Worm (Caenorhabditis elegans) whole organism, young adult: ENCODE measurements around the gene F46E10.2.

Experiments
- B0035.1 ChIP-seq: sonication (generic microtip); optimal IDR thresholded peaks from 2 replicates; lab custom pipeline; 2016; ENCODE audit warnings: missing genetic modification characterization, mild to moderate bottlenecking, missing compliant biosample characterization, missing genotype, missing genetic modification reagents
- B0261.1 ChIP-seq: sonication (generic microtip); optimal IDR thresholded peaks from 2 replicates; lab custom pipeline; 2016; ENCODE audit warnings: mild to moderate bottlenecking, missing genetic modification characterization, moderate library complexity, missing compliant biosample characterization
- B0336.3 ChIP-seq: fragments of 200-800 bp; sonication (Bioruptor generic); IDR thresholded peaks from 2 replicates; pipeline ENCODE4 v1.3.6; 2022; ENCODE audit warnings: missing genetic modification characterization, missing compliant biosample characterization
- F22D6.2 ChIP-seq: sonication (generic microtip); optimal IDR thresholded peaks from 2 replicates; lab custom pipeline; 2016; ENCODE audit warnings: mild to moderate bottlenecking, missing genetic modification characterization, missing compliant biosample characterization
- F23B12.7 ChIP-seq: sonication (generic microtip); optimal IDR thresholded peaks from 2 replicates; lab custom pipeline; 2017; ENCODE audit warnings: missing genetic modification characterization, mild to moderate bottlenecking, missing compliant biosample characterization, antibody characterized with exemption, moderate library complexity; ENCODE audit not compliant: insufficient read depth
- F33H1.4 ChIP-seq: fragments of 200-800 bp; sonication (Bioruptor generic); IDR thresholded peaks from 2 replicates; pipeline ENCODE4 v1.3.6; 2022; ENCODE audit warnings: missing genetic modification reagents, missing genetic modification characterization, missing compliant biosample characterization
- F39B2.1 ChIP-seq: fragments of 200-800 bp; sonication (Bioruptor generic); IDR thresholded peaks from 2 replicates; pipeline ENCODE4 v1.3.6; 2022; ENCODE audit warnings: missing genetic modification reagents, missing genetic modification characterization, missing compliant biosample characterization
- F52B5.7 ChIP-seq: sonication (generic microtip); optimal IDR thresholded peaks from 2 replicates; lab custom pipeline; 2016; ENCODE audit warnings: mild to moderate bottlenecking, missing genetic modification characterization, missing compliant biosample characterization
- T07F8.4 ChIP-seq: sonication (generic microtip); optimal IDR thresholded peaks from 2 replicates; lab custom pipeline; 2016; ENCODE audit warnings: mild to moderate bottlenecking, missing genetic modification characterization, moderate library complexity, missing compliant biosample characterization
- Y53F4B.3 ChIP-seq: fragments of 200-800 bp; sonication (Bioruptor generic); IDR thresholded peaks from 2 replicates; pipeline ENCODE4 v1.3.6; 2022; ENCODE audit warnings: missing genetic modification reagents, missing genetic modification characterization, missing compliant biosample characterization
- akir-1 ChIP-seq: fragments of 200-800 bp; sonication (Bioruptor generic); optimal IDR thresholded peaks from 2 replicates; lab custom pipeline; 2018; ENCODE audit warnings: mild to moderate bottlenecking, missing genetic modification characterization, moderate library complexity, missing compliant biosample characterization
- attf-3 ChIP-seq: fragments of 200-800 bp; sonication (Bioruptor generic); conservative IDR thresholded peaks from 2 replicates; pipeline ENCODE4 v1.3.6; 2022; ENCODE audit warnings: missing genetic modification reagents, missing genetic modification characterization, missing compliant biosample characterization
- attf-5 ChIP-seq: fragments of 200-800 bp; sonication (Bioruptor generic); optimal IDR thresholded peaks from 2 replicates; lab custom pipeline; 2018; ENCODE audit warnings: mild to moderate bottlenecking, missing genetic modification characterization, missing compliant biosample characterization
- attf-6 ChIP-seq: fragments of 200-800 bp; sonication (Bioruptor generic); IDR thresholded peaks from 2 replicates; pipeline ENCODE4 v1.3.6; 2022; ENCODE audit warnings: missing genetic modification reagents, missing genetic modification characterization, missing compliant biosample characterization
- bed-1 ChIP-seq: fragments of 200-800 bp; sonication (Bioruptor generic); IDR thresholded peaks from 2 replicates; pipeline ENCODE4 v1.3.6; 2022; ENCODE audit warnings: missing genetic modification reagents, missing genetic modification characterization, missing compliant biosample characterization
- ccch-3 ChIP-seq: fragments of 200-800 bp; sonication (Bioruptor generic); optimal IDR thresholded peaks from 2 replicates; lab custom pipeline; 2018; ENCODE audit warnings: mild to moderate bottlenecking, missing genetic modification characterization, missing compliant biosample characterization
- cebp-1 ChIP-seq, 2 experiments: fragments of 200-800 bp in 1 of 2; sonication (Bioruptor generic) in 1 of 2; sonication (generic microtip) in 1 of 2; IDR thresholded peaks in 1 of 2; optimal IDR thresholded peaks in 1 of 2; 2 replicates each; pipeline versions ENCODE4 v1.3.6 to Lab custom; 2017 to 2022; ENCODE audit warnings: missing compliant biosample characterization in 2 of 2, missing genetic modification characterization in 2 of 2, mild to moderate bottlenecking in 1 of 2, missing genetic modification reagents in 1 of 2, moderate library complexity in 1 of 2
- ceh-40 ChIP-seq: fragments of 200-800 bp; sonication (Bioruptor generic); IDR thresholded peaks from 2 replicates; pipeline ENCODE4 v1.3.6; 2022; ENCODE audit warnings: missing genetic modification characterization, missing compliant biosample characterization
- ceh-91 ChIP-seq: fragments of 200-800 bp; sonication (Bioruptor generic); IDR thresholded peaks from 2 replicates; pipeline ENCODE4 v1.3.6; 2022; ENCODE audit warnings: missing genetic modification reagents, missing genetic modification characterization, missing compliant biosample characterization
- dox-1 ChIP-seq: fragments of 200-800 bp; sonication (Bioruptor generic); IDR thresholded peaks from 2 replicates; pipeline ENCODE4 v1.3.6; 2022; ENCODE audit warnings: missing genetic modification reagents, missing genetic modification characterization, missing compliant biosample characterization
- egl-44 ChIP-seq: fragments of 200-800 bp; sonication (Bioruptor generic); IDR thresholded peaks from 2 replicates; pipeline ENCODE4 v1.3.6; 2022; ENCODE audit warnings: missing genetic modification reagents, missing genetic modification characterization, missing compliant biosample characterization
- ets-4 ChIP-seq: fragments of 200-800 bp; sonication (Bioruptor generic); optimal IDR thresholded peaks from 2 replicates; lab custom pipeline; 2018; ENCODE audit warnings: mild to moderate bottlenecking, missing genetic modification characterization, missing compliant biosample characterization
- hsf-1 ChIP-seq: fragments of 200-800 bp; sonication (Bioruptor generic); IDR thresholded peaks from 2 replicates; pipeline ENCODE4 v1.3.6; 2022; ENCODE audit warnings: missing genetic modification reagents, missing genetic modification characterization, missing compliant biosample characterization
- let-607 ChIP-seq, 2 experiments: fragments of 200-800 bp in 1 of 2; sonication (Bioruptor generic) in 1 of 2; sonication (generic microtip) in 1 of 2; optimal IDR thresholded peaks; 2 replicates each; lab custom pipeline; 2016 to 2018; ENCODE audit warnings: mild to moderate bottlenecking in 2 of 2, missing compliant biosample characterization in 2 of 2, missing genetic modification characterization in 2 of 2, moderate library complexity in 2 of 2, missing genotype in 1 of 2
- nfyb-1 ChIP-seq: fragments of 200-800 bp; sonication (Bioruptor generic); IDR thresholded peaks from 2 replicates; pipeline ENCODE4 v1.3.6; 2022; ENCODE audit warnings: missing genetic modification reagents, missing genetic modification characterization, missing compliant biosample characterization
- nhr-120 ChIP-seq: fragments of 200-800 bp; sonication (Bioruptor generic); IDR thresholded peaks from 2 replicates; pipeline ENCODE4 v1.3.6; 2022; ENCODE audit warnings: missing genetic modification characterization, missing compliant biosample characterization
- nhr-80 ChIP-seq: sonication (generic microtip); optimal IDR thresholded peaks from 2 replicates; lab custom pipeline; 2016; ENCODE audit warnings: missing genetic modification characterization, missing compliant biosample characterization
- rec-8 ChIP-seq, 2 experiments: sonication (generic microtip); optimal IDR thresholded peaks; 2 replicates each; lab custom pipeline; 2016; ENCODE audit warnings: mild to moderate bottlenecking in 2 of 2, missing genetic modification characterization in 2 of 2, missing genetic modification reagents in 2 of 2, missing genotype in 2 of 2, missing biosample characterization in 1 of 2, missing compliant biosample characterization in 1 of 2, moderate library complexity in 1 of 2
- rpc-1 ChIP-seq, 2 experiments: fragments of 150-350 bp in 1 of 2; sonication (generic microtip) in 1 of 2; optimal IDR thresholded peaks; 2 replicates each; lab custom pipeline; 2014 to 2018; ENCODE audit warnings: missing biosample characterization in 1 of 2, missing genetic modification characterization in 1 of 2, missing genetic modification reagents in 1 of 2, missing genotype in 1 of 2
- snpc-3.4 ChIP-seq: sonication (generic microtip); optimal IDR thresholded peaks from 2 replicates; lab custom pipeline; 2017; ENCODE audit warnings: missing genetic modification characterization, mild to moderate bottlenecking, missing compliant biosample characterization, antibody characterized with exemption, moderate library complexity, missing genotype, missing genetic modification reagents
- snpc-4 ChIP-seq, 5 experiments: fragments of 150-350 bp in 1 of 5; sonication (generic microtip) in 4 of 5; optimal IDR thresholded peaks; 2 replicates each; lab custom pipeline; 2014 to 2018; ENCODE audit warnings: missing genetic modification characterization in 5 of 5, missing biosample characterization in 3 of 5, antibody characterized with exemption in 2 of 5, mild to moderate bottlenecking in 2 of 5, missing compliant biosample characterization in 2 of 5, missing genotype in 2 of 5, moderate library complexity in 2 of 5, missing genetic modification reagents in 1 of 5
- zim-3 ChIP-seq: sonication (generic microtip); optimal IDR thresholded peaks from 2 replicates; lab custom pipeline; 2017; ENCODE audit warnings: mild to moderate bottlenecking, missing genetic modification characterization, moderate library complexity, missing compliant biosample characterization
- ztf-22 ChIP-seq: fragments of 200-800 bp; sonication (Bioruptor generic); optimal IDR thresholded peaks from 2 replicates; lab custom pipeline; 2018; ENCODE audit warnings: mild to moderate bottlenecking, missing genetic modification characterization, moderate library complexity, missing compliant biosample characterization
- ztf-25 ChIP-seq: fragments of 200-800 bp; sonication (Bioruptor generic); IDR thresholded peaks from 2 replicates; pipeline ENCODE4 v1.3.6; 2022; ENCODE audit warnings: missing genetic modification reagents, missing genetic modification characterization, missing compliant biosample characterization

Gene F46E10.2

DNA sequence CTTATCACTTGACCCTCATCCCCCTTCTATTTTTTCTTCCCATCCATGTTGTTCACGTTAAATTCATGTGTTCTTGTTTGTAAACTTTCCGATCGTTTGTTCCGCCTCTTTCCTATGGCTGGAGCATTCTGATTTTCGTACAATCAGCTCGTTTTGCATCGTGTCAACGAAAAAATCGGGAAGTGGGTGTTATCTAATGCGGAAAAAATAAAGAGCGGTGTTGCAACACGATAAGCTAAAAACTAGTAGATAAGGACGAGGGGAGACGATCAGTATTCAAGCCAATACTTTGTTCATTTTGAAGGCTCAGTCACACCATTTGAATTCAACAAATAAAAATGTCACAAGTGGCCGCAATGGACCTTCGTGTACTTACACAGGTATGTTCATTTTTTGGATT lies 4.5 kb downstream of the F46E10.2 start, which contains the start of gene acs-1:
TSS of gene acs-1 (plus strand) at position 233 of the 400 bp plus-strand sequence.
- TF ChIP-seq rec-8 (tag; optimal IDR thresholded peaks at IDR 0.05; lab: Kevin White, UChicago) = no peak
- no peak for TF ChIP-seq B0261.1
- TF ChIP-seq Y53F4B.3 = no peak
- TF ChIP-seq ztf-22 (GFP tag; lab: Kevin White, UChicago) = peak; percentile 42
- TF ChIP-seq F33H1.4 (GFP tag; lab: Robert Waterston, UW) = no peak
- no peak for TF ChIP-seq nhr-120 (GFP tag; lab: Robert Waterston, UW)
- peak; percentile 89 for TF ChIP-seq ets-4 (GFP tag; lab: Kevin White, UChicago)
- TF ChIP-seq rpc-1 (optimal IDR thresholded peaks at IDR 0.05; lab: Kevin White, UChicago) = no peak
- TF ChIP-seq rpc-1 (tag; optimal IDR thresholded peaks at IDR 0.05; lab: Kevin White, UChicago) = no peak
- TF ChIP-seq F22D6.2 (tag; lab: Kevin White, UChicago) = no peak
- TF ChIP-seq nhr-80 (tag; lab: Kevin White, UChicago) = peak; percentile 98
- TF ChIP-seq attf-6 = no peak
- no peak for TF ChIP-seq ceh-91 (GFP tag; lab: Robert Waterston, UW)
- TF ChIP-seq akir-1 = no peak
- TF ChIP-seq F52B5.7 (tag; lab: Kevin White, UChicago) = no peak
- TF ChIP-seq nfyb-1 (GFP tag; lab: Robert Waterston, UW) = no peak
- no peak for TF ChIP-seq snpc-4 (GFP tag; optimal IDR thresholded peaks at IDR 0.05; lab: Kevin White, UChicago)
- TF ChIP-seq snpc-4 (tag; optimal IDR thresholded peaks at IDR 0.05; lab: Kevin White, UChicago) = no peak
- peak; percentile 41 for TF ChIP-seq dox-1 (GFP tag; lab: Robert Waterston, UW)
- 0 out of 2 replicates have a peak, but pooled peaks have one; percentile 33 for TF ChIP-seq B0336.3
- TF ChIP-seq zim-3 (tag; lab: Kevin White, UChicago) = no peak
- no peak for TF ChIP-seq let-607 (tag; optimal IDR thresholded peaks at IDR 0.05; lab: Kevin White, UChicago)
- TF ChIP-seq T07F8.4 (tag; lab: Kevin White, UChicago) = no peak
- TF ChIP-seq cebp-1 (GFP tag; IDR thresholded peaks at IDR 0.05; lab: Robert Waterston, UW) = no peak
- no peak for TF ChIP-seq cebp-1 (tag; optimal IDR thresholded peaks at IDR 0.05; lab: Kevin White, UChicago)
- TF ChIP-seq hsf-1 = no peak
- TF ChIP-seq ccch-3 (GFP tag; lab: Kevin White, UChicago) = no peak

- TF ChIP-seq attf-3 (GFP tag; lab: Robert Waterston, UW) (no peak), snpc-3.4 (tag; lab: Kevin White, UChicago) (no peak), bed-1 (GFP tag; lab: Robert Waterston, UW) (no peak), attf-5 (no peak), ztf-25 (GFP tag; lab: Robert Waterston, UW) (no peak), B0035.1 (tag; lab: Kevin White, UChicago) (no peak), F39B2.1 (no peak)
Observed at ce11 chrV:6533030-6533429, 12.8 kb downstream of the F46E10.2 start, which contains the start of gene hpo-26. TSS of gene hpo-26 (minus strand) at chrV:6533060.

DNA sequence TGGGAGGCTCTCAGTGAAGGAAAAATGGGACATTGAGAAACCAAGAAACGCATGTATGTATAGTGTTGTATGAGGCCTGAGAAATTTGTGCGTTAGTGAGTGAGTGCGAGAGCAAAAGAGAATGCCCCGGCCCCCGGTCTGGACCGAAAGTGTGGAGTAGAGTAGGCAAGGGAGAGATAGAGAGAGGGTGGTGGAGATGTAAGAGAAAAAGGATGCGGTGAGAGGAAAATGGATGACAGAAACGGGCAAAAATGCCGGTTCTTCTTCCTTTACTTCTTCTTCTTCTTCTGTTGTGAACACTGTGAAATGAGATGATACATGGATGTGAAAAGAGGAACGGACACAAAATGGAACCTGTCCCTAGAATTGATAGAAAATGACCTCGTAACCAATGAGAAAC lies 18.1 kb downstream of the F46E10.2 start:
- TF ChIP-seq ceh-40 (GFP tag; lab: Robert Waterston, UW) (0 out of 2 replicates have a peak, but pooled peaks have one; percentile 42), F23B12.7 (tag; lab: Kevin White, UChicago) (no peak), F33H1.4 (GFP tag; lab: Robert Waterston, UW) (no peak), cebp-1 (GFP tag; IDR thresholded peaks at IDR 0.05; lab: Robert Waterston, UW) (no peak), cebp-1 (tag; optimal IDR thresholded peaks at IDR 0.05; lab: Kevin White, UChicago) (peak; percentile 24), egl-44 (GFP tag; lab: Robert Waterston, UW) (0 out of 2 replicates have a peak, but pooled peaks have one; percentile 28), nfyb-1 (GFP tag; lab: Robert Waterston, UW) (0 out of 2 replicates have a peak, but pooled peaks have one; percentile 42)
- TF ChIP-seq, all 124 proteins: peak for 4
